4 fruit fly cellular contexts compared by ENCODE assay signal in the genomic region with DNA sequence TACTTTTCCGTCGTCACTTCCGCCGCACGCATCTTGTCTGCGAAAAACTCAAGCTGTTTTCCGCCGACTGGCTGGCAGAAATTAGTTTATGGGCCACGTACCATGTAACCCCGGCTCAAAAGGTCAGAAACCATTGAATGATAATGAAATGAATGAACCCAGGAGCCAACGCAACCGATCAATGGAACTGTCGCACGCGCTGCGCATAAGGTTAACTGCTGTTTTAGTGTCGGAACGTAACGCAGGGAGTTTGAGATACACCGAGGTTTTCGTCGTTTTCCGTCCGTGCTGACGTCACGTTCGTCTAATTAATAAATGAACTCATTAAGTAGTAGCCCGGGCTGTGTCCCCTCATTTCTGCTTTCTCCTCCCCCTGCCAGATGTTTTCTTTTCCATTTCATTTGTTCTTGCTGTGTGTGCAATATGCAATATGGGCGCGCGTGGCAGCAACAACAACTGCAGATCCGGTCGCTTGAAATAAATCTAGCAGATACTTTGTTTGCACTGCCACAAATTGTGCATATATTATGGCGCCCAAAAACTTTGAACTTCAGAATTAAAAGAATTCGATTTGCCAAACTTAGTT.
A peak's percentile ranks its signal among the peaks of the same experiment; 100 is the strongest.
TF ChIP-seq lines count a peak whose summit lies in the region.

No protein-coding gene starts in this region.

- no peak for TF ChIP-seq CTCF in whole organism, embryonic (GFP tag; optimal IDR thresholded peaks at IDR 0.05; lab: Kevin White, UChicago)

TF ChIP-seq in whole organism, adult, 20 proteins besides CTCF, POLR2A, EP300 and RAD21:
- peak; percentile 34 for TF ChIP-seq tj (GFP tag; optimal IDR thresholded peaks at IDR 0.05; lab: Kevin White, UChicago)
- TF ChIP-seq ovo (GFP tag; optimal IDR thresholded peaks at IDR 0.05; lab: Kevin White, UChicago): no peak
- TF ChIP-seq cic (GFP tag; optimal IDR thresholded peaks at IDR 0.05; lab: Kevin White, UChicago): no peak

TF ChIP-seq in whole organism, embryonic, 481 proteins besides CTCF, POLR2A, EP300 and RAD21:
- TF ChIP-seq CG15479 (GFP tag; optimal IDR thresholded peaks at IDR 0.05; lab: Kevin White, UChicago) (peak; percentile 8), kni (GFP tag; optimal IDR thresholded peaks at IDR 0.05; lab: Kevin White, UChicago) (peak; percentile 53), Camta (GFP tag; optimal IDR thresholded peaks at IDR 0.05; lab: Kevin White, UChicago) (no peak), ftz-f1 (GFP tag; optimal IDR thresholded peaks at IDR 0.05; lab: Kevin White, UChicago) (no peak), sr (GFP tag; IDR thresholded peaks at IDR 0.05; lab: Robert Waterston, UW) (no peak), CG6175 (GFP tag; IDR thresholded peaks at IDR 0.05; lab: Robert Waterston, UW) (no peak), CG4360 (GFP tag; IDR thresholded peaks at IDR 0.05; lab: Robert Waterston, UW) (peak; percentile 66), Oli (tag; optimal IDR thresholded peaks at IDR 0.05; lab: Kevin White, UChicago) (peak; percentile 20), twi (tag; optimal IDR thresholded peaks at IDR 0.05; lab: Kevin White, UChicago) (peak; percentile 58), Xrp1 (GFP tag; IDR thresholded peaks at IDR 0.05; lab: Robert Waterston, UW) (0 out of 2 replicates have a peak, but pooled peaks have one; percentile 8), Bteb2 (GFP tag; optimal IDR thresholded peaks at IDR 0.05; lab: Kevin White, UChicago) (no peak), Awh (GFP tag; IDR thresholded peaks at IDR 0.05; lab: Robert Waterston, UW) (peak; percentile 44; the same call in 1 of the 2 replicates), CG3407 (GFP tag; optimal IDR thresholded peaks at IDR 0.05; lab: Kevin White, UChicago) (no peak), CG11560 (tag; IDR thresholded peaks at IDR 0.05; lab: Robert Waterston, UW) (no peak), CG11456 (GFP tag; IDR thresholded peaks at IDR 0.05; lab: Robert Waterston, UW) (0 out of 3 replicates have a peak, but pooled peaks have one; percentile 27), Hr78 (GFP tag; optimal IDR thresholded peaks at IDR 0.05; lab: Kevin White, UChicago) (peak in 1 of 2 experiments; percentile 62), zen (tag; optimal IDR thresholded peaks at IDR 0.05; lab: Kevin White, UChicago) (peak; percentile 11), Dll (GFP tag; IDR thresholded peaks at IDR 0.05; lab: Robert Waterston, UW; ENCODE audit: partially characterized antibody) (0 out of 4 replicates have a peak, but pooled peaks have one; percentile 16), Blimp-1 (GFP tag; optimal IDR thresholded peaks at IDR 0.05; lab: Kevin White, UChicago) (peak; percentile 52), tll (GFP tag; optimal IDR thresholded peaks at IDR 0.05; lab: Kevin White, UChicago) (peak in 1 of 2 experiments; percentile 0)
TF ChIP-seq in whole organism, embryonic: peak in this region for 13.

TF ChIP-seq in whole organism, prepupa, 60 proteins besides CTCF, POLR2A, EP300 and RAD21:
- TF ChIP-seq salr (GFP tag; optimal IDR thresholded peaks at IDR 0.05; lab: Kevin White, UChicago) (peak in 1 of 2 experiments; percentile 16), net (GFP tag; optimal IDR thresholded peaks at IDR 0.05; lab: Kevin White, UChicago) (peak; percentile 17), eg (GFP tag; IDR thresholded peaks at IDR 0.05; lab: Robert Waterston, UW) (peak; percentile 27; the same call in 1 of the 3 replicates), Eip93F (GFP tag; optimal IDR thresholded peaks at IDR 0.05; lab: Kevin White, UChicago) (no peak)

TF ChIP-seq in whole organism, pupa, 21 proteins besides CTCF, POLR2A, EP300 and RAD21:
- no peak for TF ChIP-seq CG8301 (tag; optimal IDR thresholded peaks at IDR 0.05; lab: Kevin White, UChicago)
- TF ChIP-seq CG14655 (GFP tag; optimal IDR thresholded peaks at IDR 0.05; lab: Kevin White, UChicago): no peak
- no peak for TF ChIP-seq CG17806 (tag; optimal IDR thresholded peaks at IDR 0.05; lab: Kevin White, UChicago)
- TF ChIP-seq CG9948 (tag; optimal IDR thresholded peaks at IDR 0.05; lab: Kevin White, UChicago): peak; percentile 8
- TF ChIP-seq Ets98B (GFP tag; IDR thresholded peaks at IDR 0.05; lab: Robert Waterston, UW): no peak
- no peak for TF ChIP-seq Snoo (tag; optimal IDR thresholded peaks at IDR 0.05; lab: Kevin White, UChicago)
